Worm (Caenorhabditis elegans) whole organism, L2 larva: ENCODE measurements around the gene tsp-20.

Source experiments
- ZK546.5 ChIP-seq: sonication (generic microtip); optimal IDR thresholded peaks from 2 replicates; lab custom pipeline; 2017; ENCODE audit warnings: missing biosample characterization, missing genetic modification characterization
- ceh-82 ChIP-seq: fragments of 150-350 bp; optimal IDR thresholded peaks from 2 replicates; lab custom pipeline; 2014; ENCODE audit warnings: missing biosample characterization, missing genetic modification characterization
- crh-2 ChIP-seq: sonication (generic microtip); optimal IDR thresholded peaks from 2 replicates; lab custom pipeline; 2017; ENCODE audit warnings: missing biosample characterization, missing genetic modification characterization
- dmd-4 ChIP-seq: sonication (generic microtip); optimal IDR thresholded peaks from 2 replicates; lab custom pipeline; 2017; ENCODE audit warnings: missing biosample characterization, missing genetic modification characterization
- egl-27 ChIP-seq: sonication (generic microtip); optimal IDR thresholded peaks from 3 replicates; lab custom pipeline; 2017; ENCODE audit warnings: missing biosample characterization, missing genetic modification reagents, missing genetic modification characterization
- nhr-237 ChIP-seq: fragments of 150-350 bp; optimal IDR thresholded peaks from 2 replicates; lab custom pipeline; 2014; ENCODE audit warnings: missing biosample characterization, missing genetic modification characterization
- nhr-77 ChIP-seq: fragments of 150-350 bp; optimal IDR thresholded peaks from 2 replicates; lab custom pipeline; 2014; ENCODE audit warnings: missing biosample characterization, missing genetic modification characterization
- skn-1 ChIP-seq: sonication (generic microtip); optimal IDR thresholded peaks from 2 replicates; lab custom pipeline; 2017; ENCODE audit warnings: missing biosample characterization, missing genetic modification characterization
- snpc-4 ChIP-seq: fragments of 150-350 bp; optimal IDR thresholded peaks from 2 replicates; lab custom pipeline; 2014; ENCODE audit warnings: missing biosample characterization, missing genetic modification characterization
- unc-62 ChIP-seq: fragments of 150-350 bp; optimal IDR thresholded peaks from 2 replicates; lab custom pipeline; 2014; ENCODE audit warnings: missing biosample characterization, missing genetic modification reagents, missing genetic modification characterization
- ztf-11 ChIP-seq: sonication (generic microtip); optimal IDR thresholded peaks from 2 replicates; lab custom pipeline; 2017; ENCODE audit warnings: missing biosample characterization, missing genetic modification characterization

- TF ChIP-seq snpc-4 (tag; lab: Kevin White, UChicago): no peak
- TF ChIP-seq nhr-77 (tag; lab: Kevin White, UChicago): no peak
- no peak for TF ChIP-seq unc-62
- TF ChIP-seq skn-1: no peak
- TF ChIP-seq nhr-237 (tag; lab: Kevin White, UChicago): no peak
- no peak for TF ChIP-seq ztf-11 (tag; lab: Kevin White, UChicago)
- TF ChIP-seq dmd-4 (tag; lab: Kevin White, UChicago): no peak
- TF ChIP-seq egl-27: no peak
- TF ChIP-seq ZK546.5 (tag; lab: Kevin White, UChicago): no peak
- no peak for TF ChIP-seq ceh-82 (tag; lab: Kevin White, UChicago)
- TF ChIP-seq crh-2 (tag; lab: Kevin White, UChicago): no peak
Observed at ce11 chrX:11987900-11988364, 45.9 kb downstream of the tsp-20 start, which contains the start of gene C49F5.6.
